Fruit fly (Drosophila melanogaster) whole organism, pupa: Measurements from ENCODE around the gene CG14006.

Experiments
- CG10348 ChIP-seq: fragments of 200-800 bp; sonication (Bioruptor generic); IDR thresholded peaks from 2 replicates; pipeline ENCODE4 v1.3.6; 2022; ENCODE audit warnings: missing biosample characterization, missing genetic modification characterization
- CG12605 ChIP-seq: fragments of 200-800 bp; sonication (Bioruptor generic); IDR thresholded peaks from 2 replicates; pipeline ENCODE4 v1.3.6; 2022; ENCODE audit warnings: missing biosample characterization, missing genetic modification characterization
- CG13204 ChIP-seq: fragments of 200-800 bp; sonication (Bioruptor generic); optimal IDR thresholded peaks from 2 replicates; lab custom pipeline; 2018; ENCODE audit warnings: missing biosample characterization, mild to moderate bottlenecking, missing genetic modification characterization, moderate library complexity
- CG14655 ChIP-seq: fragments of 200-800 bp; sonication (Bioruptor generic); optimal IDR thresholded peaks from 3 replicates; lab custom pipeline; 2017; ENCODE audit warnings: mild to moderate bottlenecking, missing biosample characterization, missing genetic modification reagents, missing genetic modification characterization
- CG15710 ChIP-seq: fragments of 200-800 bp; sonication (Bioruptor generic); optimal IDR thresholded peaks from 2 replicates; lab custom pipeline; 2018; ENCODE audit warnings: missing biosample characterization, mild to moderate bottlenecking, missing genetic modification characterization, moderate library complexity
- CG17806 ChIP-seq: fragments of 200-800 bp; sonication (Bioruptor generic); optimal IDR thresholded peaks from 2 replicates; lab custom pipeline; 2018; ENCODE audit warnings: missing biosample characterization, mild to moderate bottlenecking, missing genetic modification characterization, moderate library complexity
- CG32121 ChIP-seq: fragments of 200-800 bp; sonication (Bioruptor generic); IDR thresholded peaks from 2 replicates; pipeline ENCODE4 v1.3.6; 2022; ENCODE audit warnings: missing biosample characterization, missing genetic modification characterization
- CG34367 ChIP-seq: fragments of 200-800 bp; sonication (Bioruptor generic); optimal IDR thresholded peaks from 2 replicates; lab custom pipeline; 2018; ENCODE audit warnings: missing biosample characterization, mild to moderate bottlenecking, missing genetic modification characterization
- CG4496 ChIP-seq: fragments of 200-800 bp; sonication (Bioruptor generic); IDR thresholded peaks from 3 replicates; pipeline ENCODE4 v1.3.6; 2022; ENCODE audit warnings: missing biosample characterization, missing genetic modification characterization
- CG8159 ChIP-seq: fragments of 200-800 bp; sonication (Bioruptor generic); optimal IDR thresholded peaks from 3 replicates; lab custom pipeline; 2018; ENCODE audit warnings: missing biosample characterization, mild to moderate bottlenecking, missing genetic modification characterization, moderate library complexity
- CG8301 ChIP-seq: fragments of 200-800 bp; sonication (Bioruptor generic); optimal IDR thresholded peaks from 2 replicates; lab custom pipeline; 2018; ENCODE audit warnings: missing biosample characterization, mild to moderate bottlenecking, missing genetic modification characterization
- CG9948 ChIP-seq: fragments of 200-800 bp; sonication (Bioruptor generic); optimal IDR thresholded peaks from 2 replicates; lab custom pipeline; 2018; ENCODE audit warnings: missing biosample characterization, mild to moderate bottlenecking, missing genetic modification characterization, moderate library complexity
- D1 ChIP-seq: fragments of 200-800 bp; sonication (Bioruptor generic); optimal IDR thresholded peaks from 2 replicates; lab custom pipeline; 2018; ENCODE audit warnings: missing biosample characterization, mild to moderate bottlenecking, missing genetic modification characterization, moderate library complexity
- EcR ChIP-seq: fragments of 200-800 bp; sonication (Bioruptor generic); optimal IDR thresholded peaks from 3 replicates; lab custom pipeline; 2019; ENCODE audit warnings: missing biosample characterization, missing genetic modification characterization, mild to moderate bottlenecking, moderate library complexity, missing genetic modification reagents
- Ets98B ChIP-seq: fragments of 200-800 bp; sonication (Bioruptor generic); IDR thresholded peaks from 2 replicates; pipeline ENCODE4 v1.3.6; 2022; ENCODE audit warnings: missing biosample characterization, missing genetic modification characterization
- Pif1A ChIP-seq: fragments of 200-800 bp; sonication (Bioruptor generic); optimal IDR thresholded peaks from 3 replicates; lab custom pipeline; 2016; ENCODE audit warnings: missing biosample characterization, missing genetic modification characterization
- Pif1B ChIP-seq: fragments of 200-800 bp; sonication (Bioruptor generic); optimal IDR thresholded peaks from 3 replicates; lab custom pipeline; 2016; ENCODE audit warnings: missing biosample characterization, missing genetic modification characterization
- Snoo ChIP-seq: fragments of 200-800 bp; sonication (Bioruptor generic); optimal IDR thresholded peaks from 3 replicates; lab custom pipeline; 2017; ENCODE audit warnings: missing biosample characterization, mild to moderate bottlenecking, missing genetic modification characterization, inconsistent platforms
- fd96Ca ChIP-seq: fragments of 200-800 bp; sonication (Bioruptor generic); IDR thresholded peaks from 3 replicates; pipeline ENCODE4 v1.3.6; 2022; ENCODE audit warnings: missing biosample characterization, missing genetic modification characterization
- gl ChIP-seq: fragments of 200-800 bp; sonication (Bioruptor generic); optimal IDR thresholded peaks from 2 replicates; lab custom pipeline; 2018; ENCODE audit warnings: missing biosample characterization, mild to moderate bottlenecking, missing genetic modification characterization
- rn ChIP-seq: fragments of 200-800 bp; sonication (Bioruptor generic); IDR thresholded peaks from 2 replicates; pipeline ENCODE4 v1.3.6; 2022; ENCODE audit warnings: missing biosample characterization, missing genetic modification characterization

Gene CG14006

dm6 chr2L:5751448-5751847 lies 22.8 kb upstream of the CG14006 start:
- TF ChIP-seq CG9948 (tag; lab: Kevin White, UChicago) = peak; percentile 62
- peak; percentile 82 for TF ChIP-seq CG8159 (tag; lab: Kevin White, UChicago)
- peak; percentile 31 for TF ChIP-seq D1 (tag; lab: Kevin White, UChicago)
- TF ChIP-seq Pif1A = peak; percentile 13
- TF ChIP-seq CG10348 (GFP tag; lab: Robert Waterston, UW) = no peak
- TF ChIP-seq CG17806 (tag; lab: Kevin White, UChicago) = peak; percentile 74
- no peak for TF ChIP-seq CG32121
- peak; percentile 11 for TF ChIP-seq Snoo (tag; lab: Kevin White, UChicago)
- TF ChIP-seq CG15710 (tag; lab: Kevin White, UChicago) = peak; percentile 75
- TF ChIP-seq CG14655 (GFP tag; lab: Kevin White, UChicago) = no peak
- peak; percentile 53 for TF ChIP-seq Pif1B (GFP tag; lab: Kevin White, UChicago)
- no peak for TF ChIP-seq CG12605 (GFP tag; lab: Robert Waterston, UW)
- TF ChIP-seq gl = peak; percentile 36
- TF ChIP-seq CG34367 = peak; percentile 67
- no peak for TF ChIP-seq CG4496 (GFP tag; lab: Robert Waterston, UW)

DNA sequence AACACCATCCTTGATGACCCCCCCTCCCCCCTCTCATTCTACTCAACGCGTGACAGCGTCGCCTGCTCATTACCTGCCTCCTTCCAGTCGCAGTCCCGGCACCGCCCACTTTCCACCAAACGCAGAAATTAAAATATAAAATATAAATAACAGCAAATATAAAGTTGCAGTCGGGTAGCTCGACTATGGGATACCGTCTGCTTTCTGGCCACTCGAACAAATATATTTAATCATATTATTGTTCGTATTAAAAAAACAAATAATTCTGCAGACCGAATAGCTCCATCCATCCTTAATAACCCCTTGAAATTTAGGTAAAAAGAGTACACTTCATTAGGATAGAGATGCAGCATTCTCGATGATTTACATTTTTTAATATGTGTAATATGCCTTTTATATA lies 19.6 kb upstream of the CG14006 start:
- no peak for TF ChIP-seq EcR (GFP tag; lab: Kevin White, UChicago)
- TF ChIP-seq CG17806 (tag; lab: Kevin White, UChicago) = peak; percentile 8
- TF ChIP-seq CG8159 (tag; lab: Kevin White, UChicago) = peak; percentile 33
- TF ChIP-seq, all 21 proteins: peak for 2

DNA sequence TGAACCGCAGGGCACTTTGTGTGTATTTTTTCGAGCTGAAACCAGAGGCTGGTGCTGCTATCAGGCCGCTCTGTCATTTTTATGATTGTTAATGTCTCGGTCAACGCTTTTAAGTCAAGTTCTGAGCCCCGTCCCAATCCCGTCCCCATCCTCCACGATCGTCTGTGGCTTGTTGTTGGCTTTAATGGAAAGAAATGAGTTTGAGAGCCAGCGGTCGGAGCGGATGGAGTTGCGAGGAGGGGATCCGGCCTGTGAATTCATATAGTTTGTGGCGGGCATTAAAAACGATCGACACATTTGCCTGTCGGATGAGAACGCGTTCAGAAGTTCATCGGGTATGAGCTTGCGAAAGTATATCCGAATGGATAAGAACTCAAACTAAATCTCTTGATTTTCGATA lies 17.2 kb upstream of the CG14006 start, which contains the start of gene CG11029:
Gene CG11029, plus strand, starts transcription at position 301 of the 400 bp plus-strand sequence.
- TF ChIP-seq CG32121 = no peak
- TF ChIP-seq Pif1A = no peak
- TF ChIP-seq CG8159 (tag; lab: Kevin White, UChicago) = no peak
- no peak for TF ChIP-seq CG14655 (GFP tag; lab: Kevin White, UChicago)
- no peak for TF ChIP-seq CG12605 (GFP tag; lab: Robert Waterston, UW)
- peak; percentile 84 for TF ChIP-seq EcR (GFP tag; lab: Kevin White, UChicago)
- TF ChIP-seq CG9948 (tag; lab: Kevin White, UChicago) = no peak
- TF ChIP-seq CG8301 (tag; lab: Kevin White, UChicago) = no peak
- TF ChIP-seq CG10348 (GFP tag; lab: Robert Waterston, UW) = no peak
- TF ChIP-seq Ets98B (GFP tag; lab: Robert Waterston, UW) = no peak
- no peak for TF ChIP-seq D1 (tag; lab: Kevin White, UChicago)
- peak; percentile 43 for TF ChIP-seq CG13204 (GFP tag; lab: Kevin White, UChicago)
- no peak for TF ChIP-seq CG17806 (tag; lab: Kevin White, UChicago)

DNA sequence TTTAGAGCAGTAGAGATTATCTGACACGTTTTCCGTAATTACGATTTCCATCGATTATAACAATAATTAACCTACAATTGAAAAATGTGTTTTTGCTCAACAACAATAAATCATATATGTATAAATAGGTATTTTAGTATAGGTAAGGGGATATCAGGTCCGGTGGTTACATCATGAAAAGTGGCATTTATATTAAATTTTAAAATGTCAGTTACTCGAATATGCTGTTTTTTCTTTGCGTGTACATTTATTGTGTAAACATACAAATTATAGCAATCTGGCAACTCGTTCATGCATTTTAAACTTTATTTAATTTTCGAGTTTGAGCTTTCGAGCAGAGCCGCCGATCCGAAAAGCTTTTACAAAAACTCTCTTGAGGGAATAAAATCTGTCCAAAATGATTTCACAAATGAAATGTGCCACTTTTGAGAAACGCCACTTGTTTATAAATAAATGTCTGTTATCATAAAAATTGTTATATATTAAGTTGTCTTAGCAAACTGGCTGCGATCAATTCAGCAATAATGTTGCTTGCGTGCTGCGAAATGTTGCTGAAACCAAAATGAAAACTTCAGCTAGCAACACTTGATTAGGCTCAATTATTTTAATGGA lies 15.0 kb upstream of the CG14006 start:
- TF ChIP-seq CG8301 (tag; lab: Kevin White, UChicago) = no peak
- peak; percentile 62; the same call in 2 of the 3 replicates for TF ChIP-seq CG4496 (GFP tag; lab: Robert Waterston, UW)
- TF ChIP-seq Pif1A = peak; percentile 26
- TF ChIP-seq EcR (GFP tag; lab: Kevin White, UChicago) = no peak
- TF ChIP-seq CG13204 (GFP tag; lab: Kevin White, UChicago) = no peak
- peak; percentile 22 for TF ChIP-seq Snoo (tag; lab: Kevin White, UChicago)
- no peak for TF ChIP-seq gl
- TF ChIP-seq CG15710 (tag; lab: Kevin White, UChicago) = peak; percentile 29
- no peak for TF ChIP-seq Pif1B (GFP tag; lab: Kevin White, UChicago)
- TF ChIP-seq CG17806 (tag; lab: Kevin White, UChicago) = peak; percentile 13
- 0 out of 2 replicates have a peak, but pooled peaks have one; percentile 13 for TF ChIP-seq rn (GFP tag; lab: Robert Waterston, UW)
- peak; percentile 40; the same call in 1 of the 2 replicates for TF ChIP-seq Ets98B (GFP tag; lab: Robert Waterston, UW)
- TF ChIP-seq CG8159 (tag; lab: Kevin White, UChicago) = peak; percentile 42
- TF ChIP-seq CG32121 = peak; percentile 60

DNA sequence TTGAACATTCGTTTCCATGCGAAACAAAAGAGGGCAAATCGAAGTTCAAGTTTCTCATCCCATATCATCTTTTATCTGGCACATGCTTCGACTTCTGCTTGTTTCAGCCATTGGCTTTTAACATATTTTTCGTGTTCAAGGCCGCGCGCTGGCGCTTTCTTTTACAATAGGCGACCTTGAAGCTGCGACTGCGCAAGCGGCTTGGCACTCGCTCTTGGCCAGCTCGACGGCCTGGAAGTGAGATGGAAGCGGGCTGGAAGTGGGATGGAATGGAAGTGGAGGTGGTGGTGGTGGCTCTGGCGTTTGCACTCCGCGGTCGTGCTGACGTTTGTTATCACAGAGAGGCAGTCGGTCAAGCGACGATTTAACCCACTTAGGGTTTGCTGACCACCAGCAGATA lies 13.8 kb upstream of the CG14006 start:
- no peak for TF ChIP-seq Snoo (tag; lab: Kevin White, UChicago)
- no peak for TF ChIP-seq CG10348 (GFP tag; lab: Robert Waterston, UW)
- no peak for TF ChIP-seq fd96Ca
- no peak for TF ChIP-seq gl
- TF ChIP-seq CG14655 (GFP tag; lab: Kevin White, UChicago) = no peak
- TF ChIP-seq CG15710 (tag; lab: Kevin White, UChicago) = no peak
- TF ChIP-seq Pif1A = no peak
- no peak for TF ChIP-seq CG12605 (GFP tag; lab: Robert Waterston, UW)
- no peak for TF ChIP-seq EcR (GFP tag; lab: Kevin White, UChicago)
- no peak for TF ChIP-seq CG8159 (tag; lab: Kevin White, UChicago)
- TF ChIP-seq CG17806 (tag; lab: Kevin White, UChicago) = no peak
- no peak for TF ChIP-seq CG32121
- TF ChIP-seq, all 21 proteins: peak for 0

dm6 chr2L:5741144-5741543 lies 12.5 kb upstream of the CG14006 start, which contains the start of gene CG11147:
CG11147 (minus strand) TSS chr2L:5741244.
- no peak for TF ChIP-seq Pif1B (GFP tag; lab: Kevin White, UChicago)
- no peak for TF ChIP-seq CG9948 (tag; lab: Kevin White, UChicago)
- no peak for TF ChIP-seq Pif1A
- TF ChIP-seq Snoo (tag; lab: Kevin White, UChicago) = no peak
- TF ChIP-seq CG4496 (GFP tag; lab: Robert Waterston, UW) = no peak
- TF ChIP-seq CG17806 (tag; lab: Kevin White, UChicago) = no peak
- no peak for TF ChIP-seq fd96Ca
- TF ChIP-seq CG14655 (GFP tag; lab: Kevin White, UChicago) = no peak
- no peak for TF ChIP-seq Ets98B (GFP tag; lab: Robert Waterston, UW)
- TF ChIP-seq CG13204 (GFP tag; lab: Kevin White, UChicago) = no peak
- no peak for TF ChIP-seq CG32121
- no peak for TF ChIP-seq CG8159 (tag; lab: Kevin White, UChicago)
- no peak for TF ChIP-seq CG12605 (GFP tag; lab: Robert Waterston, UW)
- no peak for TF ChIP-seq CG10348 (GFP tag; lab: Robert Waterston, UW)
- no peak for TF ChIP-seq rn (GFP tag; lab: Robert Waterston, UW)
- TF ChIP-seq CG8301 (tag; lab: Kevin White, UChicago) = no peak
